Worm (Caenorhabditis elegans): ENCODE results near the gene C26B2.2.
A peak's percentile ranks its signal among the peaks of the same experiment; 100 is the strongest.

C26B2.2 gene

ce11 chrIV:7982024-7982576 lies 39.8 kb downstream of the C26B2.2 start, which contains the start of gene arf-5:
Gene arf-5 (plus strand): TSS chrIV:7982526.
- TF ChIP-seq egl-27 (tag; optimal IDR thresholded peaks at IDR 0.05) (no peak), ceh-62 (tag; optimal IDR thresholded peaks at IDR 0.05) (no peak), D1046.2 (GFP tag; IDR thresholded peaks at IDR 0.05) (no peak), nhr-76 (tag; optimal IDR thresholded peaks at IDR 0.05) (no peak), lsy-2 (tag; optimal IDR thresholded peaks at IDR 0.05) (peak in 1 of 2 experiments; percentile 61), ctbp-1 (GFP tag; IDR thresholded peaks at IDR 0.05) (no peak), rbr-2 (tag; optimal IDR thresholded peaks at IDR 0.05) (peak; percentile 33), snpc-4 (tag; optimal IDR thresholded peaks at IDR 0.05) (no peak), nhr-25 (tag; optimal IDR thresholded peaks at IDR 0.05; ENCODE audit: borderline replicate concordance, insufficient read depth) (no peak), zip-11 (GFP tag; IDR thresholded peaks at IDR 0.05) (no peak), lin-29 (GFP tag; IDR thresholded peaks at IDR 0.05) (no peak), hlh-30 (tag; optimal IDR thresholded peaks at IDR 0.05; ENCODE audit: insufficient read depth) (peak; percentile 64), T26A8.4 (GFP tag; IDR thresholded peaks at IDR 0.05) (no peak), fkh-10 (GFP tag; optimal IDR thresholded peaks at IDR 0.05) (no peak), mdt-29 (GFP tag; IDR thresholded peaks at IDR 0.05) (no peak), mdl-1 (tag; optimal IDR thresholded peaks at IDR 0.05) (peak in 1 of 2 experiments; percentile 82), ceh-82 (tag; optimal IDR thresholded peaks at IDR 0.05) (no peak), skn-1 (tag; optimal IDR thresholded peaks at IDR 0.05) (no peak), hmg-1.1 (GFP tag; IDR thresholded peaks at IDR 0.05) (0 out of 2 replicates have a peak, but pooled peaks have one; percentile 7), attf-4 (tag; optimal IDR thresholded peaks at IDR 0.05) (no peak), snpc-1.2 (GFP tag; IDR thresholded peaks at IDR 0.05) (no peak), arid-1 (GFP tag; conservative IDR thresholded peaks at IDR 0.05) (no peak), F26F4.8 (GFP tag; conservative IDR thresholded peaks at IDR 0.05) (no peak), Y5F2A.4 (GFP tag; optimal IDR thresholded peaks at IDR 0.05) (no peak), tag-97 (GFP tag; IDR thresholded peaks at IDR 0.05) (no peak), pqm-1 (tag; optimal IDR thresholded peaks at IDR 0.05) (no peak), lim-7 (GFP tag; IDR thresholded peaks at IDR 0.05) (no peak), ceh-28 (tag; optimal IDR thresholded peaks at IDR 0.05) (no peak), daf-16 (GFP tag; optimal IDR thresholded peaks at IDR 0.05) (no peak), daf-16 (tag; optimal IDR thresholded peaks at IDR 0.05) (peak; percentile 17), lin-39 (tag; optimal IDR thresholded peaks at IDR 0.05) (no peak), nhr-28 (tag; optimal IDR thresholded peaks at IDR 0.05) (no peak), Y48G9A.11 (GFP tag; IDR thresholded peaks at IDR 0.05) (no peak), ces-1 (GFP tag; optimal IDR thresholded peaks at IDR 0.05) (no peak), daf-12 (tag; optimal IDR thresholded peaks at IDR 0.05) (no peak), dve-1 (tag; optimal IDR thresholded peaks at IDR 0.05; ENCODE audit: insufficient read depth) (peak; percentile 40), mxl-2 (GFP tag; conservative IDR thresholded peaks at IDR 0.05) (no peak), unc-62 (GFP tag; optimal IDR thresholded peaks at IDR 0.05 in 1 of 2) (no peak), unc-62 (tag; optimal IDR thresholded peaks at IDR 0.05) (no peak), hif-1 (tag; optimal IDR thresholded peaks at IDR 0.05) (no peak), mes-2 (tag; optimal IDR thresholded peaks at IDR 0.05; ENCODE audit: poor library complexity, severe bottlenecking) (no peak), zag-1 (tag; optimal IDR thresholded peaks at IDR 0.05) (no peak), saeg-2 (GFP tag; IDR thresholded peaks at IDR 0.05) (no peak), daf-8 (GFP tag; IDR thresholded peaks at IDR 0.05) (no peak), madf-9 (GFP tag; conservative IDR thresholded peaks at IDR 0.05) (no peak), ceh-44 (GFP tag; IDR thresholded peaks at IDR 0.05) (no peak), F49E8.2 (tag; optimal IDR thresholded peaks at IDR 0.05; ENCODE audit: borderline replicate concordance) (no peak), aha-1 (tag) (no peak), zfp-3 (GFP tag; conservative IDR thresholded peaks at IDR 0.05) (no peak), nhr-48 (tag; optimal IDR thresholded peaks at IDR 0.05) (no peak), nhr-102 (tag; optimal IDR thresholded peaks at IDR 0.05) (no peak), fos-1 (tag; optimal IDR thresholded peaks at IDR 0.05) (no peak)
